Fruit fly (Drosophila melanogaster) whole organism, embryonic: ENCODE results near the gene pigs.

Experiments used
- Adf1 ChIP-seq: fragments of 200-800 bp; sonication (Bioruptor generic); IDR thresholded peaks from 2 replicates; pipeline ENCODE4 v1.3.6; 2022; ENCODE audit warnings: missing biosample characterization, missing genetic modification characterization
- Aef1 ChIP-seq: fragments of 200-800 bp; sonication (Bioruptor generic); IDR thresholded peaks from 3 replicates; pipeline ENCODE4 v1.3.6; 2022; ENCODE audit warnings: missing biosample characterization, missing genetic modification characterization
- Antp ChIP-seq: fragments of 200-800 bp; sonication (Bioruptor generic); optimal IDR thresholded peaks from 3 replicates; lab custom pipeline; 2016; ENCODE audit warnings: missing biosample characterization, missing genetic modification characterization
- Bteb2 ChIP-seq: fragments of 200-800 bp; sonication (Bioruptor generic); optimal IDR thresholded peaks from 2 replicates; lab custom pipeline; 2016; ENCODE audit warnings: missing biosample characterization, missing genetic modification characterization
- CG11085 ChIP-seq: fragments of 200-800 bp; sonication (Bioruptor generic); IDR thresholded peaks from 2 replicates; pipeline ENCODE4 v1.3.6; 2022; ENCODE audit warnings: missing biosample characterization, missing genetic modification characterization
- CG12219 ChIP-seq: fragments of 200-800 bp; sonication (Bioruptor generic); optimal IDR thresholded peaks from 3 replicates; lab custom pipeline; 2018; ENCODE audit warnings: missing biosample characterization, mild to moderate bottlenecking, missing genetic modification characterization
- CG12744 ChIP-seq: fragments of 200-800 bp; sonication (Bioruptor generic); optimal IDR thresholded peaks from 2 replicates; lab custom pipeline; 2016; ENCODE audit warnings: missing biosample characterization, missing genetic modification characterization
- CG13296 ChIP-seq: fragments of 200-800 bp; sonication (Bioruptor generic); optimal IDR thresholded peaks from 3 replicates; lab custom pipeline; 2018; ENCODE audit warnings: missing biosample characterization, mild to moderate bottlenecking, missing genetic modification characterization
- CG14050 ChIP-seq: fragments of 200-800 bp; sonication (Bioruptor generic); IDR thresholded peaks from 3 replicates; pipeline ENCODE4 v1.3.6; 2022; ENCODE audit warnings: missing biosample characterization, missing genetic modification characterization
- CG14965 ChIP-seq: fragments of 200-800 bp; sonication (Bioruptor generic); optimal IDR thresholded peaks from 2 replicates; lab custom pipeline; 2016; ENCODE audit warnings: missing biosample characterization, missing genetic modification characterization, borderline replicate concordance
- CG1603 ChIP-seq: fragments of 200-800 bp; sonication (Bioruptor generic); optimal IDR thresholded peaks from 2 replicates; lab custom pipeline; 2019; ENCODE audit warnings: missing biosample characterization, mild to moderate bottlenecking, missing genetic modification characterization, moderate library complexity
- CG16779 ChIP-seq: fragments of 200-800 bp; sonication (Bioruptor generic); IDR thresholded peaks from 2 replicates; pipeline ENCODE4 v1.3.6; 2022; ENCODE audit warnings: missing biosample characterization, missing genetic modification characterization
- CG18262 ChIP-seq: fragments of 200-800 bp; optimal IDR thresholded peaks from 3 replicates; lab custom pipeline; 2019; ENCODE audit warnings: missing biosample characterization, mild to moderate bottlenecking, missing genetic modification characterization, moderate library complexity
- CG2202 ChIP-seq: fragments of 200-800 bp; sonication (Bioruptor generic); optimal IDR thresholded peaks from 2 replicates; lab custom pipeline; 2018; ENCODE audit warnings: missing biosample characterization, mild to moderate bottlenecking, missing genetic modification characterization
- CG2875 ChIP-seq: fragments of 200-800 bp; sonication (Bioruptor generic); optimal IDR thresholded peaks from 2 replicates; lab custom pipeline; 2017; ENCODE audit warnings: missing biosample characterization, mild to moderate bottlenecking, missing genetic modification characterization, missing genetic modification reagents
- CG30431 ChIP-seq: fragments of 200-800 bp; sonication (Bioruptor generic); optimal IDR thresholded peaks from 2 replicates; lab custom pipeline; 2017; ENCODE audit warnings: missing biosample characterization, missing genetic modification characterization
- CG3726 ChIP-seq: fragments of 200-800 bp; sonication (Bioruptor generic); IDR thresholded peaks from 3 replicates; pipeline ENCODE4, ENCODE4 v1.3.6; 2022; ENCODE audit warnings: missing biosample characterization, missing genetic modification characterization
- CG4404 ChIP-seq: fragments of 200-800 bp; sonication (Bioruptor generic); IDR thresholded peaks from 2 replicates; pipeline ENCODE4 v1.3.6; 2022; ENCODE audit warnings: missing biosample characterization, missing genetic modification characterization
- CG5245 ChIP-seq: fragments of 200-800 bp; sonication (Bioruptor generic); optimal IDR thresholded peaks from 3 replicates; lab custom pipeline; 2016; ENCODE audit warnings: missing biosample characterization, missing genetic modification characterization
- CG6765 ChIP-seq: fragments of 200-800 bp; sonication (Bioruptor generic); optimal IDR thresholded peaks from 3 replicates; lab custom pipeline; 2017; ENCODE audit warnings: missing biosample characterization, mild to moderate bottlenecking, missing genetic modification characterization
- CG6854 ChIP-seq: fragments of 200-800 bp; sonication (Bioruptor generic); optimal IDR thresholded peaks from 3 replicates; lab custom pipeline; 2017; ENCODE audit warnings: missing biosample characterization, mild to moderate bottlenecking, missing genetic modification characterization
- CG7928 ChIP-seq: fragments of 200-800 bp; sonication (Bioruptor generic); optimal IDR thresholded peaks from 2 replicates; lab custom pipeline; 2017; ENCODE audit warnings: missing biosample characterization, mild to moderate bottlenecking, missing genetic modification characterization
- D19A ChIP-seq: fragments of 200-800 bp; optimal IDR thresholded peaks from 3 replicates; lab custom pipeline; 2019; ENCODE audit warnings: missing biosample characterization, mild to moderate bottlenecking, missing genetic modification characterization, moderate library complexity
- D19B ChIP-seq: fragments of 200-800 bp; sonication (Bioruptor generic); optimal IDR thresholded peaks from 2 replicates; lab custom pipeline; 2017; ENCODE audit warnings: missing biosample characterization, mild to moderate bottlenecking, missing genetic modification characterization
- Deaf1 ChIP-seq: fragments of 200-800 bp; optimal IDR thresholded peaks from 3 replicates; lab custom pipeline; 2019; ENCODE audit warnings: missing biosample characterization, mild to moderate bottlenecking, missing genetic modification characterization, moderate library complexity
- Dll ChIP-seq: fragments of 200-800 bp; sonication (Bioruptor generic); IDR thresholded peaks from 4 replicates; pipeline ENCODE4 v1.3.6; 2022; ENCODE audit warnings: missing biosample characterization, missing genetic modification characterization; ENCODE audit not compliant: partially characterized antibody
- Fer2 ChIP-seq: fragments of 200-800 bp; sonication (Bioruptor generic); optimal IDR thresholded peaks from 2 replicates; lab custom pipeline; 2018; ENCODE audit warnings: missing biosample characterization, mild to moderate bottlenecking, missing genetic modification characterization, moderate library complexity
- Fer3 ChIP-seq: fragments of 200-800 bp; sonication (Bioruptor generic); optimal IDR thresholded peaks from 2 replicates; lab custom pipeline; 2018; ENCODE audit warnings: missing biosample characterization, mild to moderate bottlenecking, missing genetic modification characterization, moderate library complexity
- Hey ChIP-seq: fragments of 200-800 bp; sonication (Bioruptor generic); optimal IDR thresholded peaks from 3 replicates; lab custom pipeline; 2018; ENCODE audit warnings: missing biosample characterization, mild to moderate bottlenecking, missing genetic modification characterization
- HmgZ ChIP-seq: fragments of 200-800 bp; sonication (Bioruptor generic); optimal IDR thresholded peaks from 2 replicates; lab custom pipeline; 2018; ENCODE audit warnings: missing biosample characterization, mild to moderate bottlenecking, missing genetic modification characterization
- Hmr ChIP-seq: fragments of 200-800 bp; sonication (Bioruptor generic); optimal IDR thresholded peaks from 3 replicates; lab custom pipeline; 2017; ENCODE audit warnings: mild to moderate bottlenecking, missing biosample characterization, missing genetic modification reagents, missing genetic modification characterization
- Nf-YA ChIP-seq: fragments of 200-800 bp; sonication (Bioruptor generic); IDR thresholded peaks from 2 replicates; pipeline ENCODE4 v1.3.6; 2022; ENCODE audit warnings: missing biosample characterization, missing genetic modification characterization
- Oli ChIP-seq: fragments of 200-800 bp; sonication (Bioruptor generic); optimal IDR thresholded peaks from 2 replicates; lab custom pipeline; 2018; ENCODE audit warnings: missing biosample characterization, mild to moderate bottlenecking, missing genetic modification characterization, moderate library complexity
- Tbp ChIP-seq: fragments of >200 bp; optimal IDR thresholded peaks from 2 replicates; lab custom pipeline; 2018; ENCODE audit warnings: missing biosample characterization, missing genetic modification characterization
- Usf ChIP-seq: fragments of 200-800 bp; sonication (Bioruptor generic); optimal IDR thresholded peaks from 2 replicates; lab custom pipeline; 2017; ENCODE audit warnings: missing genotype, missing biosample characterization, missing genetic modification characterization
- Vsx1 ChIP-seq: fragments of 200-800 bp; sonication (Bioruptor generic); optimal IDR thresholded peaks from 2 replicates; lab custom pipeline; 2017; ENCODE audit warnings: missing biosample characterization, mild to moderate bottlenecking, missing genetic modification characterization, missing genetic modification reagents
- ap ChIP-seq: fragments of 200-800 bp; sonication (Bioruptor generic); IDR thresholded peaks from 2 replicates; pipeline ENCODE4 v1.3.6; 2022; ENCODE audit warnings: missing biosample characterization, missing genetic modification characterization
- bowl ChIP-seq: fragments of 200-800 bp; sonication (Bioruptor generic); IDR thresholded peaks from 2 replicates; pipeline ENCODE4 v1.3.6; 2022; ENCODE audit warnings: missing biosample characterization, missing genetic modification characterization
- cad ChIP-seq: fragments of >200 bp; optimal IDR thresholded peaks from 2 replicates; lab custom pipeline; 2017; ENCODE audit warnings: missing biosample characterization, missing genetic modification characterization
- crol ChIP-seq: fragments of 200-800 bp; sonication (Bioruptor generic); IDR thresholded peaks from 2 replicates; pipeline ENCODE4 v1.3.6; 2022; ENCODE audit warnings: missing biosample characterization, missing genetic modification characterization
- dysf ChIP-seq: fragments of 200-800 bp; sonication (Bioruptor generic); IDR thresholded peaks from 3 replicates; pipeline ENCODE4 v1.3.6; 2022; ENCODE audit warnings: missing biosample characterization, missing genetic modification characterization
- exex ChIP-seq: fragments of 200-800 bp; sonication (Bioruptor generic); optimal IDR thresholded peaks from 4 replicates; lab custom pipeline; 2018; ENCODE audit warnings: missing biosample characterization, mild to moderate bottlenecking, missing genetic modification characterization, moderate library complexity
- fd64A ChIP-seq: fragments of 200-800 bp; sonication (Bioruptor generic); optimal IDR thresholded peaks from 3 replicates; lab custom pipeline; 2018; ENCODE audit warnings: missing biosample characterization, mild to moderate bottlenecking, missing genetic modification characterization
- jigr1 ChIP-seq: fragments of 200-800 bp; sonication (Bioruptor generic); IDR thresholded peaks from 3 replicates; pipeline ENCODE4 v1.3.6; 2022; ENCODE audit warnings: missing biosample characterization, missing genetic modification characterization
- jing ChIP-seq: fragments of 200-800 bp; sonication (Bioruptor generic); optimal IDR thresholded peaks from 2 replicates; lab custom pipeline; 2018; ENCODE audit warnings: missing biosample characterization, mild to moderate bottlenecking, missing genetic modification characterization
- lmd ChIP-seq: fragments of 200-800 bp; sonication (Bioruptor generic); IDR thresholded peaks from 2 replicates; pipeline ENCODE4 v1.3.6; 2022; ENCODE audit warnings: missing biosample characterization, missing genetic modification characterization
- odd ChIP-seq: fragments of 200-800 bp; sonication (Bioruptor generic); optimal IDR thresholded peaks from 2 replicates; lab custom pipeline; 2017; ENCODE audit warnings: missing biosample characterization, mild to moderate bottlenecking, missing genetic modification characterization
- org-1 ChIP-seq: fragments of 200-800 bp; sonication (Bioruptor generic); optimal IDR thresholded peaks from 2 replicates; lab custom pipeline; 2017; ENCODE audit warnings: missing biosample characterization, missing genetic modification characterization
- peb ChIP-seq: fragments of 200-800 bp; sonication (Bioruptor generic); IDR thresholded peaks from 2 replicates; pipeline ENCODE4 v1.3.6; 2022; ENCODE audit warnings: missing biosample characterization, missing genetic modification characterization
- pho ChIP-seq: fragments of 200-800 bp; sonication (Bioruptor generic); optimal IDR thresholded peaks from 2 replicates; lab custom pipeline; 2016; ENCODE audit warnings: missing biosample characterization, missing genetic modification characterization
- sens-2 ChIP-seq: fragments of 200-800 bp; sonication (Bioruptor generic); IDR thresholded peaks from 2 replicates; pipeline ENCODE4 v1.3.6; 2022; ENCODE audit warnings: missing biosample characterization, missing genetic modification characterization
- seq ChIP-seq: fragments of 200-800 bp; sonication (Bioruptor generic); IDR thresholded peaks from 2 replicates; pipeline ENCODE4 v1.3.6; 2022; ENCODE audit warnings: missing biosample characterization, missing genetic modification characterization
- slbo ChIP-seq: fragments of 200-800 bp; sonication (Bioruptor generic); IDR thresholded peaks from 2 replicates; pipeline ENCODE4 v1.3.6; 2022; ENCODE audit warnings: missing biosample characterization, missing genetic modification characterization

Gene pigs

DNA sequence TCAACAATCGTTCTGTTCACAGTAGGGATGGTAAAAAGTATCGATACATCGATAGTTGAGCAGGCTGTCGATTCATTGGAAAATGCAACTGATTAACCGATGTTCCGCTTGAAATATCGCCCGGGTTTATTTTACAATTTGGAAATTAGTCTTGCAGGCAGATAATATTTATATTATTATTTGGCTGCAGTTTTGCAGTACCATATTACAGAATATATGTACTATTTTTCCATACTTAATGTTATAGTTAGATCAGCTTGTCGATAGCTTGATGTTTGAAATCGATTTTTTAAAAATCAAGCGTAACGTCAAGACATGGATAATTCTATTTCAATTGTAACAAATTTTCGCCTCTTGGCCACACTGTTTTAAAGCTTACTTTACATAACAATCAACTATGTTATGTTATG is 95.1 kb downstream of the pigs start, which contains the start of gene CG14442 (continued):
- no peak for TF ChIP-seq CG30431
- no peak for TF ChIP-seq Adf1 (GFP tag; lab: Robert Waterston, UW)
- TF ChIP-seq Vsx1 = no peak
- TF ChIP-seq jing (GFP tag; lab: Kevin White, UChicago) = no peak
- TF ChIP-seq HmgZ (tag; lab: Kevin White, UChicago) = no peak
- TF ChIP-seq CG7928 (GFP tag; lab: Kevin White, UChicago) = no peak
- no peak for TF ChIP-seq Nf-YA (GFP tag; lab: Robert Waterston, UW)
- TF ChIP-seq cad (GFP tag; lab: Kevin White, UChicago) = no peak
- no peak for TF ChIP-seq CG6854 (GFP tag; lab: Kevin White, UChicago)
- TF ChIP-seq Hey (tag; lab: Kevin White, UChicago) = no peak
- TF ChIP-seq crol (GFP tag; lab: Robert Waterston, UW) = no peak
- no peak for TF ChIP-seq Fer2 (tag; lab: Kevin White, UChicago)
- TF ChIP-seq org-1 (GFP tag; lab: Kevin White, UChicago) = no peak
- no peak for TF ChIP-seq Usf (GFP tag; lab: Kevin White, UChicago)
- no peak for TF ChIP-seq CG2202 (tag; lab: Kevin White, UChicago)
- TF ChIP-seq seq (GFP tag; lab: Robert Waterston, UW) = peak; percentile 20; the same call in 1 of the 2 replicates
- TF ChIP-seq CG12744 = peak; percentile 17
- TF ChIP-seq pho (GFP tag; lab: Kevin White, UChicago) = peak; percentile 24
- no peak for TF ChIP-seq lmd (GFP tag; lab: Robert Waterston, UW)
- no peak for TF ChIP-seq Fer3
- peak; percentile 66 for TF ChIP-seq CG1603 (tag; lab: Kevin White, UChicago)
- TF ChIP-seq Oli = peak; percentile 25
- TF ChIP-seq sens-2 (GFP tag; lab: Robert Waterston, UW) = no peak
- TF ChIP-seq odd (GFP tag; lab: Kevin White, UChicago) = no peak
- no peak for TF ChIP-seq ap (GFP tag; lab: Robert Waterston, UW)
- TF ChIP-seq jigr1 (GFP tag; lab: Robert Waterston, UW) = no peak
- no peak for TF ChIP-seq CG14050 (GFP tag; lab: Robert Waterston, UW)
- no peak for TF ChIP-seq Antp (GFP tag; lab: Kevin White, UChicago)
- no peak for TF ChIP-seq D19B
- TF ChIP-seq dysf (GFP tag; lab: Robert Waterston, UW) = no peak; the same call in 2 of the 3 replicates
- TF ChIP-seq Dll = peak; percentile 95
- TF ChIP-seq Aef1 (GFP tag; lab: Robert Waterston, UW) = 0 out of 3 replicates have a peak, but pooled peaks have one; percentile 14
- TF ChIP-seq peb (GFP tag; lab: Robert Waterston, UW) = no peak
- TF ChIP-seq CG2875 = no peak
- no peak for TF ChIP-seq CG16779 (GFP tag; lab: Robert Waterston, UW)
- TF ChIP-seq bowl (GFP tag; lab: Robert Waterston, UW) = no peak
- no peak for TF ChIP-seq CG3726
- TF ChIP-seq Deaf1 (tag; lab: Kevin White, UChicago) = no peak
- peak; percentile 59 for TF ChIP-seq slbo (GFP tag; lab: Robert Waterston, UW)
- TF ChIP-seq D19A (tag; lab: Kevin White, UChicago) = no peak
- TF ChIP-seq Tbp (GFP tag; lab: Kevin White, UChicago) = no peak
- TF ChIP-seq Bteb2 (GFP tag; lab: Kevin White, UChicago) = no peak
- no peak for TF ChIP-seq CG14965 (GFP tag; lab: Kevin White, UChicago)
- TF ChIP-seq CG12219 (GFP tag; lab: Kevin White, UChicago) = no peak
- no peak for TF ChIP-seq CG18262 (tag; lab: Kevin White, UChicago)
- TF ChIP-seq fd64A (GFP tag; lab: Kevin White, UChicago) = no peak
- no peak for TF ChIP-seq CG11085 (GFP tag; lab: Robert Waterston, UW)
- no peak for TF ChIP-seq CG5245 (GFP tag; lab: Kevin White, UChicago)
- TF ChIP-seq Hmr = peak; percentile 56
- no peak for TF ChIP-seq exex (tag; lab: Kevin White, UChicago)
- peak; percentile 29 for TF ChIP-seq CG13296
- no peak for TF ChIP-seq CG6765 (GFP tag; lab: Kevin White, UChicago)
- no peak for TF ChIP-seq CG4404 (GFP tag; lab: Robert Waterston, UW)
